Fruit fly (Drosophila melanogaster) whole organism, embryonic: ENCODE data around the gene Adar.

Experiments used
- Adf1 ChIP-seq: fragments of 200-800 bp; sonication (Bioruptor generic); IDR thresholded peaks from 2 replicates; pipeline ENCODE4 v1.3.6; 2022; ENCODE audit warnings: missing biosample characterization, missing genetic modification characterization
- BEAF-32 ChIP-seq: fragments of 200-800 bp; sonication (Bioruptor generic); optimal IDR thresholded peaks from 3 replicates; lab custom pipeline; 2017; ENCODE audit warnings: missing biosample characterization, missing genetic modification characterization, mild to moderate bottlenecking, moderate library complexity, missing genetic modification reagents
- CG10431 ChIP-seq: fragments of 200-800 bp; sonication (Bioruptor generic); optimal IDR thresholded peaks from 3 replicates; lab custom pipeline; 2018; ENCODE audit warnings: missing biosample characterization, mild to moderate bottlenecking, missing genetic modification characterization
- CG10543 ChIP-seq: fragments of 200-800 bp; sonication (Bioruptor generic); optimal IDR thresholded peaks from 3 replicates; lab custom pipeline; 2017; ENCODE audit warnings: missing biosample characterization, mild to moderate bottlenecking, missing genetic modification characterization, moderate library complexity
- CG10979 ChIP-seq: fragments of 200-800 bp; sonication (Bioruptor generic); optimal IDR thresholded peaks from 2 replicates; lab custom pipeline; 2018; ENCODE audit warnings: missing biosample characterization, mild to moderate bottlenecking, missing genetic modification characterization, moderate library complexity
- CG13287 ChIP-seq: fragments of 200-800 bp; sonication (Bioruptor generic); IDR thresholded peaks from 2 replicates; pipeline ENCODE4 v1.3.6; 2022; ENCODE audit warnings: missing biosample characterization, missing genetic modification characterization; ENCODE audit not compliant: partially characterized antibody
- CG14441 ChIP-seq: fragments of 200-800 bp; sonication (Bioruptor generic); IDR thresholded peaks from 2 replicates; pipeline ENCODE4 v1.3.6; 2022; ENCODE audit warnings: missing biosample characterization, missing genetic modification characterization
- CG14667 ChIP-seq: fragments of 200-800 bp; sonication (Bioruptor generic); IDR thresholded peaks from 2 replicates; pipeline ENCODE4 v1.3.6; 2022; ENCODE audit warnings: missing biosample characterization, missing genetic modification characterization
- CG14710 ChIP-seq: fragments of 200-800 bp; sonication (Bioruptor generic); optimal IDR thresholded peaks from 3 replicates; lab custom pipeline; 2019; ENCODE audit warnings: missing biosample characterization, mild to moderate bottlenecking, missing genetic modification characterization, moderate library complexity
- CG15696 ChIP-seq: fragments of 200-800 bp; sonication (Bioruptor generic); optimal IDR thresholded peaks from 2 replicates; lab custom pipeline; 2019; ENCODE audit warnings: missing biosample characterization, mild to moderate bottlenecking, missing genetic modification characterization, moderate library complexity
- CG17328 ChIP-seq: fragments of 200-800 bp; sonication (Bioruptor generic); IDR thresholded peaks from 2 replicates; pipeline ENCODE4 v1.3.6; 2022; ENCODE audit warnings: missing biosample characterization, missing genetic modification characterization
- CG18619 ChIP-seq: fragments of 200-800 bp; sonication (Bioruptor generic); optimal IDR thresholded peaks from 3 replicates; lab custom pipeline; 2017; ENCODE audit warnings: missing biosample characterization, mild to moderate bottlenecking, missing genetic modification characterization
- CG2712 ChIP-seq: fragments of 200-800 bp; optimal IDR thresholded peaks from 3 replicates; lab custom pipeline; 2019; ENCODE audit warnings: missing biosample characterization, mild to moderate bottlenecking, missing genetic modification characterization, moderate library complexity
- CG30431 ChIP-seq: fragments of 200-800 bp; sonication (Bioruptor generic); optimal IDR thresholded peaks from 2 replicates; lab custom pipeline; 2017; ENCODE audit warnings: missing biosample characterization, missing genetic modification characterization
- CG3065 ChIP-seq: fragments of 200-800 bp; sonication (Bioruptor generic); optimal IDR thresholded peaks from 2 replicates; lab custom pipeline; 2016; ENCODE audit warnings: missing biosample characterization, missing genetic modification characterization
- CG3281 ChIP-seq: fragments of 200-800 bp; sonication (Bioruptor generic); optimal IDR thresholded peaks from 3 replicates; lab custom pipeline; 2017; ENCODE audit warnings: missing biosample characterization, mild to moderate bottlenecking, missing genetic modification characterization
- CG3726 ChIP-seq: fragments of 200-800 bp; sonication (Bioruptor generic); IDR thresholded peaks from 3 replicates; pipeline ENCODE4, ENCODE4 v1.3.6; 2022; ENCODE audit warnings: missing biosample characterization, missing genetic modification characterization
- CG3847 ChIP-seq: fragments of 200-800 bp; sonication (Bioruptor generic); IDR thresholded peaks from 2 replicates; pipeline ENCODE4 v1.3.6; 2022; ENCODE audit warnings: missing biosample characterization, missing genetic modification characterization
- CG6272 ChIP-seq: fragments of 200-800 bp; sonication (Bioruptor generic); IDR thresholded peaks from 2 replicates; pipeline ENCODE4 v1.3.6; 2022; ENCODE audit warnings: missing biosample characterization, missing genetic modification characterization
- CG6654 ChIP-seq: fragments of 200-800 bp; sonication (Bioruptor generic); optimal IDR thresholded peaks from 2 replicates; lab custom pipeline; 2017; ENCODE audit warnings: missing biosample characterization, mild to moderate bottlenecking, missing genetic modification characterization
- CG7357 ChIP-seq: fragments of 200-800 bp; sonication (Bioruptor generic); IDR thresholded peaks from 3 replicates; pipeline ENCODE4 v1.3.6; 2022; ENCODE audit warnings: missing biosample characterization, missing genetic modification characterization
- D19B ChIP-seq: fragments of 200-800 bp; sonication (Bioruptor generic); optimal IDR thresholded peaks from 2 replicates; lab custom pipeline; 2017; ENCODE audit warnings: missing biosample characterization, mild to moderate bottlenecking, missing genetic modification characterization
- H2.0 ChIP-seq: fragments of 200-800 bp; sonication (Bioruptor generic); IDR thresholded peaks from 2 replicates; pipeline ENCODE4 v1.3.6; 2022; ENCODE audit warnings: missing biosample characterization, missing genetic modification characterization
- Hmr ChIP-seq: fragments of 200-800 bp; sonication (Bioruptor generic); optimal IDR thresholded peaks from 3 replicates; lab custom pipeline; 2017; ENCODE audit warnings: mild to moderate bottlenecking, missing biosample characterization, missing genetic modification reagents, missing genetic modification characterization
- Hr3 ChIP-seq: fragments of 200-800 bp; sonication (Bioruptor generic); optimal IDR thresholded peaks from 3 replicates; lab custom pipeline; 2016; ENCODE audit warnings: missing biosample characterization, missing genetic modification characterization
- Hr39 ChIP-seq: fragments of >200 bp; optimal IDR thresholded peaks from 2 replicates; lab custom pipeline; 2017
- Lim3 ChIP-seq: fragments of 200-800 bp; sonication (Bioruptor generic); IDR thresholded peaks from 2 replicates; pipeline ENCODE4 v1.3.6; 2022; ENCODE audit warnings: missing biosample characterization, missing genetic modification characterization
- Poxn ChIP-seq: fragments of 200-800 bp; sonication (Bioruptor generic); IDR thresholded peaks from 2 replicates; pipeline ENCODE4 v1.3.6; 2022; ENCODE audit warnings: missing biosample characterization, missing genetic modification characterization
- ash1 ChIP-seq: fragments of 200-800 bp; sonication (Bioruptor generic); optimal IDR thresholded peaks from 2 replicates; lab custom pipeline; 2018; ENCODE audit warnings: missing biosample characterization, mild to moderate bottlenecking, missing genetic modification characterization
- bbx ChIP-seq: fragments of 200-800 bp; sonication (Bioruptor generic); IDR thresholded peaks from 2 replicates; pipeline ENCODE4 v1.3.6; 2022; ENCODE audit warnings: missing biosample characterization, missing genetic modification characterization; ENCODE audit not compliant: partially characterized antibody
- caup ChIP-seq: fragments of 200-800 bp; sonication (Bioruptor generic); optimal IDR thresholded peaks from 3 replicates; lab custom pipeline; 2017; ENCODE audit warnings: missing biosample characterization, mild to moderate bottlenecking, missing genetic modification characterization, moderate library complexity; ENCODE audit not compliant: severe bottlenecking
- chn ChIP-seq: fragments of 200-800 bp; sonication (Bioruptor generic); optimal IDR thresholded peaks from 2 replicates; lab custom pipeline; 2016; ENCODE audit warnings: missing biosample characterization, missing genetic modification characterization
- crol ChIP-seq: fragments of 200-800 bp; sonication (Bioruptor generic); IDR thresholded peaks from 2 replicates; pipeline ENCODE4 v1.3.6; 2022; ENCODE audit warnings: missing biosample characterization, missing genetic modification characterization
- dm ChIP-seq: fragments of 200-800 bp; sonication (Bioruptor generic); optimal IDR thresholded peaks from 3 replicates; lab custom pipeline; 2016; ENCODE audit warnings: missing biosample characterization, missing genetic modification characterization
- dpn ChIP-seq, 2 experiments: fragments of 200-800 bp; sonication (Bioruptor generic); optimal IDR thresholded peaks; 3 replicates each; lab custom pipeline; 2016; ENCODE audit warnings: missing biosample characterization in 2 of 2, missing genetic modification characterization in 2 of 2
- ftz-f1 ChIP-seq: fragments of 200-800 bp; sonication (Bioruptor generic); optimal IDR thresholded peaks from 2 replicates; lab custom pipeline; 2016; ENCODE audit warnings: missing biosample characterization, missing genetic modification characterization
- gcm2 ChIP-seq: fragments of 200-800 bp; sonication (Bioruptor generic); optimal IDR thresholded peaks from 2 replicates; lab custom pipeline; 2016; ENCODE audit warnings: missing biosample characterization, missing genetic modification characterization
- inv ChIP-seq: fragments of 200-800 bp; sonication (Bioruptor generic); IDR thresholded peaks from 2 replicates; pipeline ENCODE4 v1.3.6; 2022; ENCODE audit warnings: missing biosample characterization, missing genetic modification characterization; ENCODE audit not compliant: partially characterized antibody
- lola ChIP-seq, 3 experiments: fragments of >200 bp in 2 of 3; fragments of 200-800 bp in 1 of 3; sonication (Bioruptor generic) in 1 of 3; optimal IDR thresholded peaks; 2 replicates each; lab custom pipeline; 2017 to 2019; ENCODE audit warnings: missing biosample characterization in 3 of 3, missing genetic modification characterization in 3 of 3, mild to moderate bottlenecking in 1 of 3, moderate library complexity in 1 of 3
- pan ChIP-seq, 4 experiments: fragments of >200 bp in 3 of 4; fragments of 200-800 bp in 1 of 4; sonication (Bioruptor generic) in 1 of 4; optimal IDR thresholded peaks in 3 of 4; IDR thresholded peaks in 1 of 4; 2 replicates each; pipeline versions ENCODE4 v1.3.6 to Lab custom; 2017 to 2022; ENCODE audit warnings: missing biosample characterization in 2 of 4, missing genetic modification characterization in 2 of 4, mixed read lengths in 1 of 4
- pb ChIP-seq: fragments of 200-800 bp; sonication (Bioruptor generic); optimal IDR thresholded peaks from 3 replicates; lab custom pipeline; 2016; ENCODE audit warnings: missing biosample characterization, missing genetic modification characterization
- phol ChIP-seq: fragments of 200-800 bp; sonication (Bioruptor generic); optimal IDR thresholded peaks from 3 replicates; lab custom pipeline; 2018; ENCODE audit warnings: missing biosample characterization, mild to moderate bottlenecking, missing genetic modification characterization, moderate library complexity
- rib ChIP-seq: fragments of 200-800 bp; sonication (Bioruptor generic); IDR thresholded peaks from 2 replicates; pipeline ENCODE4 v1.3.6; 2022; ENCODE audit warnings: missing biosample characterization, missing genetic modification characterization
- schlank ChIP-seq: fragments of 200-800 bp; sonication (Bioruptor generic); optimal IDR thresholded peaks from 2 replicates; lab custom pipeline; 2018; ENCODE audit warnings: missing biosample characterization, mild to moderate bottlenecking, missing genetic modification characterization
- sd ChIP-seq: fragments of 200-800 bp; sonication (Bioruptor generic); optimal IDR thresholded peaks from 3 replicates; lab custom pipeline; 2018; ENCODE audit warnings: missing biosample characterization, mild to moderate bottlenecking, missing genetic modification characterization, moderate library complexity
- sr ChIP-seq: fragments of 200-800 bp; sonication (Bioruptor generic); IDR thresholded peaks from 3 replicates; pipeline ENCODE4 v1.3.6; 2022; ENCODE audit warnings: missing biosample characterization, missing genetic modification characterization
- tgo ChIP-seq: fragments of 200-800 bp; sonication (Bioruptor generic); IDR thresholded peaks from 3 replicates; pipeline ENCODE4 v1.3.6; 2022; ENCODE audit warnings: missing biosample characterization, missing genetic modification characterization
- trh ChIP-seq: fragments of 200-800 bp; sonication (Bioruptor generic); optimal IDR thresholded peaks from 2 replicates; lab custom pipeline; 2016; ENCODE audit warnings: missing biosample characterization, missing genetic modification characterization

Adar gene

DNA sequence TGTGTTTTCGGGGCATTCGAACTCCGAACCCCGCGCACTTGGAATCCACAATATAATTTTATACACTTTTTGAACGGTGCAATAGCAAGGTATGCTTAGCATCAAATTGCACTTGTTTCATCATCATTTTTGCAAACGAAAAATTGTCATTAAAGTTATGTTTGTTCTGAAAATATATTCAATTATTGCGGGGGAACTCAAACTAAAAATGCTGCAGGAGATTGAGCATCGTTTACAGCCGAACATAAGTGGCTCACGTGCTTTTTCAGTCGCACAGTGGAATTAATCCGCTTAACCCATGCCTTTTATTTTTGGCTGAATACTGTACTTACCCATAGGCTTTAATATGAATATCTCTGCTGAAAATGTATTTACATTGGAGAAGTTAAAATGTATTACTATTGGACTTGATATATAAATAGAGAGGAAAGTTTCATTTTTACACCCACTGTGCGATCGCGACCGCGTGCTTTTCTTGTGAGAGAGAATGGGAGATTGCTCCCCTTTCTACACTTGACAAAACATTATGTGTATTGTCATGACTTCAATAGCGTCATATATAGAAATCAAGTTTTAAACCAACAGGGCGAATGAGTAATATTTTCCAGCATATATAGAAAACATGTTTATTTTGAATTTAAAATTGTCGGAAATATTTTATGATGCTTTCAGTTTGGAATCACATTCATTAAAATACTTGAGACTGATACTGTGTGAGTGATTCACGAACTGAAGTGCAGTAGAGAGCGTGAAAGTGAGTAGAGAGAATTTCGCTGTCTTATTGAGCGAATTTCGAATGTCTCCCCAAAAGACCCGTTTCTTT is 57.1 kb downstream of the Adar start (continued):
- TF ChIP-seq Hr39 (lab: Kevin White, UChicago) (no peak), rib (GFP tag; lab: Robert Waterston, UW) (peak; percentile 96), pb (peak; percentile 86), CG2712 (peak; percentile 95), CG7357 (GFP tag; lab: Robert Waterston, UW) (peak; percentile 89), CG17328 (GFP tag; lab: Robert Waterston, UW) (peak; percentile 97), CG3281 (peak; percentile 96), Lim3 (GFP tag; lab: Robert Waterston, UW) (peak; percentile 83), dpn (GFP tag; optimal IDR thresholded peaks at IDR 0.05; lab: Kevin White, UChicago) (peak; percentile 94 to 95), CG14441 (GFP tag; lab: Robert Waterston, UW) (peak; percentile 98), D19B (GFP tag; lab: Kevin White, UChicago) (peak; percentile 88), sd (peak; percentile 89), Adf1 (peak; percentile 81), dm (GFP tag; lab: Kevin White, UChicago) (peak; percentile 97), BEAF-32 (GFP tag; lab: Kevin White, UChicago) (peak; percentile 13), CG3726 (GFP tag; lab: Robert Waterston, UW) (peak; percentile 95), sr (GFP tag; lab: Robert Waterston, UW) (peak; percentile 93), chn (peak; percentile 93), CG3847 (GFP tag; lab: Robert Waterston, UW) (peak; percentile 96), CG10543 (peak; percentile 95), CG15696 (tag; lab: Kevin White, UChicago) (peak; percentile 70), lola (GFP tag; optimal IDR thresholded peaks at IDR 0.05; lab: Kevin White, UChicago) (peak in 1 of 3 experiments; percentile 86), tgo (GFP tag; lab: Robert Waterston, UW) (peak; percentile 97), Poxn (peak; percentile 88), CG10431 (GFP tag; lab: Kevin White, UChicago) (peak; percentile 67), CG18619 (GFP tag; lab: Kevin White, UChicago) (peak; percentile 94), Hr3 (GFP tag; lab: Kevin White, UChicago) (peak; percentile 95), inv (GFP tag; lab: Robert Waterston, UW) (no peak), caup (GFP tag; lab: Kevin White, UChicago) (peak; percentile 95), bbx (GFP tag; lab: Robert Waterston, UW) (no peak), ash1 (GFP tag; lab: Kevin White, UChicago) (peak; percentile 64), phol (tag; lab: Kevin White, UChicago) (peak; percentile 94), crol (peak; percentile 59; the same call in 1 of the 2 replicates), trh (peak; percentile 84), gcm2 (GFP tag; lab: Kevin White, UChicago) (peak; percentile 95), CG6272 (GFP tag; lab: Robert Waterston, UW) (peak; percentile 95), ftz-f1 (peak; percentile 36), H2.0 (GFP tag; lab: Robert Waterston, UW) (peak; percentile 97), CG14710 (tag; lab: Kevin White, UChicago) (peak; percentile 90), CG3065 (GFP tag; lab: Kevin White, UChicago) (peak; percentile 75), CG6654 (GFP tag; lab: Kevin White, UChicago) (peak; percentile 83), Hmr (GFP tag; lab: Kevin White, UChicago) (peak; percentile 96), CG10979 (peak; percentile 92), CG30431 (GFP tag; lab: Kevin White, UChicago) (peak; percentile 80), pan (optimal IDR thresholded peaks at IDR 0.05; lab: Kevin White, UChicago) (no peak), pan (GFP tag; optimal IDR thresholded peaks at IDR 0.05 in 1 of 2, IDR thresholded peaks at IDR 0.05 in 1 of 2) (peak in 1 of 2 experiments; percentile 98), CG14667 (GFP tag; lab: Robert Waterston, UW) (peak; percentile 92), schlank (peak; percentile 88), CG13287 (GFP tag; lab: Robert Waterston, UW) (peak; percentile 12; the same call in 1 of the 2 replicates)
